Fruit fly (Drosophila melanogaster): ENCODE data around the gene CG44098.

Gene CG44098

DNA sequence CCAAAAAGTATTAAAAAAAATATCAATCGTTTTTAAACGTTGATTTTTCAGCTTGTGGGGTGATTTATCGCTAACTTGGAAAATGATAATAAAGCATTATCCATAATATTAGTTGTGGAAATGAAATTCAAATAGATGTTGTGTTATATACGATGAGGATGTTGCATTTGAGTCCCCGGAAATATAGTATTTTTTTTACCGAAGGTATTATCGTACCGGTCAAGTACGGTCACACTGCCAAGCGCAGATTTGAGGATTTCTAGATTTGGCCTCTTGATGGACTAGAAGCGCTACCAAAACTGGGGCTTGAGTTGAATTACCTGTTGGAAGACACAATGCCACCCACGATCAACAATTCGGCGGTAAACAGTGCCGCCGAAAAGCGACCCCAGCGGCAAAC, 2.4 kb upstream of the CG44098 start (continued):
- TF ChIP-seq ERR (GFP tag; optimal IDR thresholded peaks at IDR 0.05) (peak; percentile 7), pb (GFP tag; optimal IDR thresholded peaks at IDR 0.05) (no peak), Eip74EF (GFP tag; optimal IDR thresholded peaks at IDR 0.05) (no peak), CG11247 (GFP tag; IDR thresholded peaks at IDR 0.05) (0 out of 2 replicates have a peak, but pooled peaks have one; percentile 22), Mad (GFP tag; optimal IDR thresholded peaks at IDR 0.05) (no peak), eyg (GFP tag; optimal IDR thresholded peaks at IDR 0.05) (no peak), ham (GFP tag; IDR thresholded peaks at IDR 0.05) (no peak), Trl (optimal IDR thresholded peaks at IDR 0.05) (no peak), Trl (GFP tag; optimal IDR thresholded peaks at IDR 0.05) (no peak), CG9727 (GFP tag; optimal IDR thresholded peaks at IDR 0.05) (no peak), Doc3 (GFP tag; IDR thresholded peaks at IDR 0.05; ENCODE audit: partially characterized antibody) (no peak), CG18764 (GFP tag; optimal IDR thresholded peaks at IDR 0.05) (peak; percentile 15), fd96Cb (tag; optimal IDR thresholded peaks at IDR 0.05) (no peak), unpg (GFP tag; optimal IDR thresholded peaks at IDR 0.05) (peak; percentile 33), CG16779 (GFP tag; IDR thresholded peaks at IDR 0.05) (no peak), maf-S (GFP tag; optimal IDR thresholded peaks at IDR 0.05) (no peak), HLH54F (GFP tag; optimal IDR thresholded peaks at IDR 0.05) (peak; percentile 15), Atf-2 (GFP tag; optimal IDR thresholded peaks at IDR 0.05) (no peak), Max (GFP tag; optimal IDR thresholded peaks at IDR 0.05) (no peak), Dip2 (GFP tag; IDR thresholded peaks at IDR 0.05) (no peak), CG34376 (GFP tag; optimal IDR thresholded peaks at IDR 0.05) (no peak), CG10267 (tag; optimal IDR thresholded peaks at IDR 0.05) (peak; percentile 43), bcd (GFP tag; optimal IDR thresholded peaks at IDR 0.05) (peak; percentile 21), CG13123 (GFP tag; optimal IDR thresholded peaks at IDR 0.05) (peak; percentile 13), mld (GFP tag; IDR thresholded peaks at IDR 0.05; ENCODE audit: partially characterized antibody) (no peak), abd-A (tag; optimal IDR thresholded peaks at IDR 0.05) (no peak), ewg (GFP tag; optimal IDR thresholded peaks at IDR 0.05) (peak; percentile 11), ab (GFP tag; optimal IDR thresholded peaks at IDR 0.05) (no peak), CG9876 (GFP tag; optimal IDR thresholded peaks at IDR 0.05) (peak; percentile 2), CG15696 (tag; optimal IDR thresholded peaks at IDR 0.05) (no peak), schlank (tag; optimal IDR thresholded peaks at IDR 0.05) (no peak), Dfd (GFP tag; optimal IDR thresholded peaks at IDR 0.05) (no peak), E2f2 (GFP tag; IDR thresholded peaks at IDR 0.05) (peak; percentile 43), sna (GFP tag; IDR thresholded peaks at IDR 0.05; ENCODE audit: partially characterized antibody) (no peak), eve (GFP tag; optimal IDR thresholded peaks at IDR 0.05) (no peak), Nf-YA (GFP tag; IDR thresholded peaks at IDR 0.05) (no peak), CG3995 (GFP tag; optimal IDR thresholded peaks at IDR 0.05) (peak; percentile 34), bigmax (GFP tag; optimal IDR thresholded peaks at IDR 0.05) (no peak), ssp (GFP tag; IDR thresholded peaks at IDR 0.05) (peak; percentile 96), mirr (GFP tag; optimal IDR thresholded peaks at IDR 0.05) (no peak), jumu (GFP tag; optimal IDR thresholded peaks at IDR 0.05) (peak; percentile 15), nerfin-2 (GFP tag; IDR thresholded peaks at IDR 0.05; ENCODE audit: partially characterized antibody) (no peak), mam (GFP tag; optimal IDR thresholded peaks at IDR 0.05) (peak; percentile 24), CG5245 (GFP tag; optimal IDR thresholded peaks at IDR 0.05) (peak; percentile 5), pfk (GFP tag; optimal IDR thresholded peaks at IDR 0.05) (no peak), Aef1 (GFP tag; IDR thresholded peaks at IDR 0.05) (no peak), Gsc (GFP tag; IDR thresholded peaks at IDR 0.05) (no peak), tin (GFP tag; optimal IDR thresholded peaks at IDR 0.05) (peak; percentile 27), Adf1 (GFP tag; IDR thresholded peaks at IDR 0.05) (no peak), CG17328 (GFP tag; IDR thresholded peaks at IDR 0.05) (peak; percentile 43), klu (GFP tag; IDR thresholded peaks at IDR 0.05) (no peak), Asciz (GFP tag; optimal IDR thresholded peaks at IDR 0.05) (peak; percentile 6), yki (optimal IDR thresholded peaks at IDR 0.05) (no peak)
